Worm (Caenorhabditis elegans) whole organism, L1 larva: ENCODE data around the gene K08D8.2.

Experiments used
- C04F5.9 ChIP-seq: sonication (generic microtip); optimal IDR thresholded peaks from 2 replicates; lab custom pipeline; 2016; ENCODE audit warnings: missing genetic modification characterization, missing compliant biosample characterization
- Y116A8C.19 ChIP-seq: sonication (generic microtip); optimal IDR thresholded peaks from 2 replicates; lab custom pipeline; 2016; ENCODE audit warnings: missing compliant biosample characterization, missing genetic modification characterization, borderline replicate concordance
- blmp-1 ChIP-seq: fragments of 150-350 bp; optimal IDR thresholded peaks from 2 replicates; lab custom pipeline; 2014; ENCODE audit warnings: missing biosample characterization, missing genetic modification characterization
- ceh-63 ChIP-seq: fragments of 200-800 bp; sonication (Bioruptor generic); optimal IDR thresholded peaks from 2 replicates; lab custom pipeline; 2018; ENCODE audit warnings: mild to moderate bottlenecking, missing genetic modification characterization, missing compliant biosample characterization
- dpl-1 ChIP-seq, 3 experiments: fragments of 150-350 bp in 2 of 3; sonication (generic microtip) in 1 of 3; optimal IDR thresholded peaks; 2 replicates each; lab custom pipeline; 2014 to 2017; ENCODE audit warnings: missing biosample characterization in 3 of 3, missing genetic modification characterization in 3 of 3, missing genetic modification reagents in 3 of 3
- efl-1 ChIP-seq, 4 experiments: fragments of 150-350 bp; optimal IDR thresholded peaks in 3 of 4; peaks in 1 of 4; 1 replicate in 1 of 4; 2 replicates in 3 of 4; lab custom pipeline; 2014; ENCODE audit warnings: missing biosample characterization in 2 of 4, missing genetic modification characterization in 2 of 4, missing genetic modification reagents in 2 of 4
- efl-3 ChIP-seq: fragments of 200-800 bp; sonication (Bioruptor generic); optimal IDR thresholded peaks from 2 replicates; lab custom pipeline; 2018; ENCODE audit warnings: mild to moderate bottlenecking, missing genetic modification characterization, missing compliant biosample characterization
- elt-2 ChIP-seq: sonication (generic microtip); optimal IDR thresholded peaks from 2 replicates; lab custom pipeline; 2016; ENCODE audit warnings: missing genetic modification characterization, mild to moderate bottlenecking, inconsistent platforms, missing compliant biosample characterization, missing genetic modification reagents
- elt-3 ChIP-seq, 6 experiments: fragments of 150-350 bp in 1 of 6; sonication (generic microtip); optimal IDR thresholded peaks; 2 replicates each; lab custom pipeline; 2017 to 2018; ENCODE audit warnings: missing biosample characterization in 6 of 6, missing genetic modification characterization in 6 of 6, inconsistent platforms in 1 of 6
- ets-5 ChIP-seq: fragments of 200-800 bp; sonication (Bioruptor generic); IDR thresholded peaks from 2 replicates; pipeline ENCODE4 v1.3.6; 2022; ENCODE audit warnings: missing genetic modification characterization, missing compliant biosample characterization
- fkh-10 ChIP-seq: sonication (generic microtip); optimal IDR thresholded peaks from 2 replicates; lab custom pipeline; 2017; ENCODE audit warnings: missing biosample characterization, missing genetic modification reagents, missing genetic modification characterization
- fkh-4 ChIP-seq: sonication (generic microtip); optimal IDR thresholded peaks from 2 replicates; lab custom pipeline; 2016; ENCODE audit warnings: missing compliant biosample characterization, missing genetic modification characterization, borderline replicate concordance
- fos-1 ChIP-seq: fragments of 150-350 bp; optimal IDR thresholded peaks from 2 replicates; lab custom pipeline; 2014; ENCODE audit warnings: missing biosample characterization, missing genetic modification characterization
- hlh-4 ChIP-seq: sonication (generic microtip); optimal IDR thresholded peaks from 2 replicates; lab custom pipeline; 2016; ENCODE audit warnings: mild to moderate bottlenecking, missing genetic modification characterization, missing compliant biosample characterization
- hpl-2 ChIP-seq: fragments of 150-350 bp; optimal IDR thresholded peaks from 2 replicates; lab custom pipeline; 2014; ENCODE audit warnings: missing biosample characterization, missing genetic modification reagents, missing genetic modification characterization
- irx-1 ChIP-seq: sonication (generic microtip); optimal IDR thresholded peaks from 2 replicates; lab custom pipeline; 2016; ENCODE audit warnings: missing genetic modification characterization, missing compliant biosample characterization
- isw-1 ChIP-seq: fragments of 200-800 bp; sonication (Bioruptor generic); IDR thresholded peaks from 2 replicates; pipeline ENCODE4 v1.3.6; 2022; ENCODE audit warnings: missing genetic modification characterization, missing compliant biosample characterization
- jun-1 ChIP-seq: fragments of 150-350 bp; optimal IDR thresholded peaks from 2 replicates; lab custom pipeline; 2014; ENCODE audit warnings: missing biosample characterization, missing genetic modification reagents, missing genetic modification characterization
- lin-13 ChIP-seq: fragments of 150-350 bp; optimal IDR thresholded peaks from 2 replicates; lab custom pipeline; 2014; ENCODE audit warnings: missing biosample characterization, missing genetic modification reagents, missing genetic modification characterization
- lin-15B ChIP-seq: fragments of 150-350 bp; sonication (generic microtip); optimal IDR thresholded peaks from 3 replicates; lab custom pipeline; 2014; ENCODE audit warnings: missing biosample characterization, missing genetic modification characterization
- lin-39 ChIP-seq: fragments of 150-350 bp; optimal IDR thresholded peaks from 2 replicates; lab custom pipeline; 2014; ENCODE audit warnings: missing biosample characterization, missing genetic modification reagents, missing genetic modification characterization
- lir-3 ChIP-seq: sonication (generic microtip); optimal IDR thresholded peaks from 2 replicates; lab custom pipeline; 2016; ENCODE audit warnings: mild to moderate bottlenecking, missing genetic modification characterization, moderate library complexity, missing compliant biosample characterization; ENCODE audit not compliant: poor library complexity
- mep-1 ChIP-seq: fragments of 150-350 bp; optimal IDR thresholded peaks from 2 replicates; lab custom pipeline; 2014; ENCODE audit warnings: missing biosample characterization, missing genetic modification characterization
- nhr-12 ChIP-seq: sonication (generic microtip); optimal IDR thresholded peaks from 2 replicates; lab custom pipeline; 2017; ENCODE audit warnings: missing biosample characterization, missing genetic modification characterization
- nhr-19 ChIP-seq: fragments of 200-800 bp; sonication (Bioruptor generic); conservative IDR thresholded peaks from 2 replicates; pipeline ENCODE4 v1.3.6; 2022; ENCODE audit warnings: missing genetic modification characterization, missing compliant biosample characterization
- nhr-20 ChIP-seq: sonication (generic microtip); optimal IDR thresholded peaks from 2 replicates; lab custom pipeline; 2016; ENCODE audit warnings: mild to moderate bottlenecking, missing genetic modification characterization, missing compliant biosample characterization
- nhr-237 ChIP-seq: fragments of 150-350 bp; optimal IDR thresholded peaks from 2 replicates; lab custom pipeline; 2014; ENCODE audit warnings: missing biosample characterization, missing genetic modification characterization
- nhr-71 ChIP-seq: sonication (generic microtip); optimal IDR thresholded peaks from 2 replicates; lab custom pipeline; 2016; ENCODE audit warnings: mild to moderate bottlenecking, missing genetic modification characterization, moderate library complexity, missing compliant biosample characterization
- nhr-76 ChIP-seq: sonication (generic microtip); optimal IDR thresholded peaks from 2 replicates; lab custom pipeline; 2017; ENCODE audit warnings: missing biosample characterization, missing genetic modification characterization
- nhr-77 ChIP-seq: fragments of 150-350 bp; optimal IDR thresholded peaks from 2 replicates; lab custom pipeline; 2014; ENCODE audit warnings: missing biosample characterization, missing genetic modification characterization
- nhr-90 ChIP-seq: sonication (generic microtip); optimal IDR thresholded peaks from 2 replicates; lab custom pipeline; 2016; ENCODE audit warnings: mild to moderate bottlenecking, missing genetic modification characterization, missing compliant biosample characterization; ENCODE audit not compliant: poor library complexity
- pqm-1 ChIP-seq: sonication (generic microtip); optimal IDR thresholded peaks from 3 replicates; lab custom pipeline; 2017; ENCODE audit warnings: missing biosample characterization, missing genetic modification characterization
- rnt-1 ChIP-seq: sonication (generic microtip); optimal IDR thresholded peaks from 2 replicates; lab custom pipeline; 2016; ENCODE audit warnings: mild to moderate bottlenecking, missing genetic modification characterization, moderate library complexity, missing compliant biosample characterization
- sptf-1 ChIP-seq: fragments of 150-350 bp; optimal IDR thresholded peaks from 2 replicates; lab custom pipeline; 2014; ENCODE audit warnings: missing biosample characterization, missing genetic modification characterization
- sup-37 ChIP-seq: fragments of 200-800 bp; sonication (Bioruptor generic); optimal IDR thresholded peaks from 2 replicates; lab custom pipeline; 2018; ENCODE audit warnings: mild to moderate bottlenecking, missing genetic modification characterization, missing compliant biosample characterization
- swsn-7 ChIP-seq: sonication (generic microtip); optimal IDR thresholded peaks from 2 replicates; lab custom pipeline; 2016; ENCODE audit warnings: missing genetic modification characterization, missing compliant biosample characterization
- tlp-1 ChIP-seq: fragments of 150-350 bp; optimal IDR thresholded peaks from 2 replicates; lab custom pipeline; 2014; ENCODE audit warnings: missing biosample characterization, missing genetic modification characterization
- unc-130 ChIP-seq: fragments of 150-350 bp; optimal IDR thresholded peaks from 2 replicates; lab custom pipeline; 2017; ENCODE audit warnings: missing biosample characterization, missing genetic modification characterization, inconsistent platforms
- unc-62 ChIP-seq: fragments of 150-350 bp; optimal IDR thresholded peaks from 2 replicates; lab custom pipeline; 2014; ENCODE audit warnings: missing biosample characterization, missing genetic modification reagents, missing genetic modification characterization
- zip-4 ChIP-seq: fragments of 200-800 bp; sonication (Bioruptor generic); optimal IDR thresholded peaks from 2 replicates; lab custom pipeline; 2018; ENCODE audit warnings: mild to moderate bottlenecking, missing genetic modification characterization, moderate library complexity, missing compliant biosample characterization
- ztf-11 ChIP-seq, 2 experiments: sonication (generic microtip); optimal IDR thresholded peaks; 2 replicates each; lab custom pipeline; 2016 to 2017; ENCODE audit warnings: missing genetic modification characterization in 2 of 2, missing biosample characterization in 1 of 2, missing compliant biosample characterization in 1 of 2

The K08D8.2 gene

DNA sequence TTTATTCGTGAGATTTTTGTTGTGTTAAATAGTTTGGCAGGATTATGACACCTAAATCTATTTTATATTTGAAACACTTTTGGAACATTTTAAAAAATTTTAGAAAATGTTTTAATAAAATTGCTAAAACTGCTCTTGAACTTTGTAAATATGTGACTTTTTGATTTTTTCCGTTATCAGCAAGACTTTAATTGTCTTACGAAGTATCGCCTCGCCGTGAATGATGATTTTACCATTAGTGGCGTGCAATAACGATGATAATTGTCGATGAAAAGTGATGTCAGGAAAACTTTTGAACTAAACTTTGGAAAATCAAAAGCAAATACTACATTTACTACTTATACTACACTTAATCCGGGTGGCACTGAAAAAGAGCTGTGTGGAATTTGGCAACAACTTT lies 17.7 kb downstream of the K08D8.2 start:
- TF ChIP-seq hlh-4 (tag; lab: Kevin White, UChicago) (no peak), lin-15B (tag; lab: Kevin White, UChicago) (no peak), swsn-7 (tag; lab: Kevin White, UChicago) (no peak), mep-1 (tag; lab: Kevin White, UChicago) (no peak), efl-1 (optimal IDR thresholded peaks at IDR 0.05; lab: Kevin White, UChicago) (no peak), efl-1 (GFP tag; optimal IDR thresholded peaks at IDR 0.05 in 1 of 2; lab: Kevin White, UChicago) (no peak), ets-5 (GFP tag; lab: Robert Waterston, UW) (no peak), nhr-20 (tag; lab: Kevin White, UChicago) (no peak), ztf-11 (tag; optimal IDR thresholded peaks at IDR 0.05; lab: Kevin White, UChicago) (no peak), sptf-1 (tag; lab: Kevin White, UChicago) (no peak), nhr-76 (tag; lab: Kevin White, UChicago) (no peak), irx-1 (tag; lab: Kevin White, UChicago) (no peak), C04F5.9 (tag; lab: Kevin White, UChicago) (no peak), nhr-77 (tag; lab: Kevin White, UChicago) (no peak)

DNA sequence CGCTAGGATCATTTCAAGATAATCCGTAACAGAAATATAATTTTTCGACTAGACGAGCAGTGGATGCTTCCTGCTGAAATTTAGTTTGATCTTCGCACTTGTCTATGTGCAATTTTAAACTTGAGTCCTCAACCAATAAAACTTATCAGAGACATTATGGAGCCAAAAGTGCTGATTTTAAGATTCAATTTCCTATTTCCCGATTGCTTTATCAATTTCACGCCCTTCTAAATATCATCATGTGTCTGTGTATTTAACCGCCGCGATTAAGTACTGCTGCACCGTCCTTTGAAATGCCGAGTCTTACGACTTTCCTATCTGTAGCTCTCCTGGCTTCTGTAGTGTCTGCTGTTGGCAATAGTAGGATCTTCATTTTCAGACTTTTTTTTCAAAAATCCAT lies 18.2 kb downstream of the K08D8.2 start, which contains the start of gene C32H11.4:
Gene C32H11.4, plus strand, starts transcription at position 238 of the 400 bp plus-strand sequence.
- TF ChIP-seq elt-2 (peak; percentile 89), blmp-1 (no peak)
- TF ChIP-seq, all 84 proteins: peak for 1

DNA sequence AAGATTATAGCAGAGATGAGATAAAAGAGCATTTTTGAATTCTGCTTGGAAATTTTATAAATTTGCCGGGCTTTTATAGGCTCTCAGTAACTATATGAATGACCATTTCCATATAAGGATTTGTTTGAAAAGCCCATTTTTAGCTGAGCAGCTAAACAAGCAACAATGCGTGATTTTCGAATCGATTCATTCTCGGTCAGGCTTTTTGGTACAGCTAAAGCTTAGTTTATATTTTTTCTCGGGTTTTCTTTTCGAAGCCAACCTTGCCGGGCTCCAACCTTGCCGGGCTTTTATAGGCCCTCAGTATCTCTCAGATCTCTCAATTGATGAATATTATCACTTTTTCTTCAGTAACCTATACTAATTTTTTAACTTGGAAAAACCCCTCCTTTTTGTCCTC lies 21.5 kb downstream of the K08D8.2 start, which contains the start of gene srlf-4:
Gene srlf-4, minus strand, starts transcription at position 101 of the 400 bp plus-strand sequence.
- TF ChIP-seq zip-4 (no peak), elt-3 (tag; optimal IDR thresholded peaks at IDR 0.05; lab: Kevin White, UChicago) (no peak)

DNA sequence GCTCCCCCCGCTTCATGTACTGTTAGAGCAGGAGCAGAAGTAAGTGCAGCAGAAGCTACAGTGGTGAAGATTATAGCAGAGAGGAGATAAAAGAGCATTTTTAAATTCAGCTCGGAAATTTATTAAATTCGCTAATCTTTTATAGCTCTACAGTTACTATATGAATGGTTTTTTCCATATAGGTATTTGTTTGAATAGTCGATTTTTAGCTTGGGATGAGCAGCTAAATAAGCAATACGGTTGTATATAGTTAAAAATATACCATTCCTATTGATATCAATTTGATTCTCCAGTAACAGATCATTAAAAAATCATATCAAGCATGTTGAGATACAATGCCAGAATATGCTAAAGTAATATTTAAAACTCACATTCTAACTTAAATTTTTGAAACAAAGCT lies 23.8 kb downstream of the K08D8.2 start, which contains the start of gene srlf-5:
Gene srlf-5, minus strand, starts transcription at position 101 of the 400 bp plus-strand sequence.
- no peak for TF ChIP-seq unc-62 (GFP tag; lab: Kevin White, UChicago)

DNA sequence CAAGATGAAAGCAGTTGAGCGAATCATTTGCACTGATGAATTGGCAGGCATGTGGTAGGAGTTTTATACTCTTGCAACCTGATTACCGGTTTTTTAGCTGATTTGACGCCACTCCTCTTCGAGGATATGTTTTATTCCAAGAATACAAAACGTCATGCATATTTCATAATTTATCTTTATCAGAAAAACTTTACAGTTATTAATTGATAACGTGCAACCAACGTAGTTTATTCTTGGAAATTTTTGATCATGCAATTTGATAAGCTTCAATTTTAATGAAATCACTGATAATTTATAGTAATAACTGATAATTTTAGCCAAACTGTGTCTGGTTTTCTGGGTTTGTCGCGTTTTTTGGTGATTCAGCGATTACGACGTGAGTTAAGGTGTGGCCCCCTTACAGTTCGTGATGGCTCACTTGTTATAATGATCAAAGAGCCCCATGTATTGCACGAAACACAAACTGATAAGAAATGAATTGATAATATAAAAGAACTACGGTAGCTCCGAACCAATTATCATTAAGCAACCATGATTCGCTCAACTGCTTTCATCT lies 33.4 kb downstream of the K08D8.2 start, which contains the start of the genes cld-1 and dod-21:
Gene cld-1, minus strand, starts transcription at position 51 of the 556 bp plus-strand sequence.
Gene dod-21, plus strand, starts transcription at position 518 of the 556 bp plus-strand sequence.
- TF ChIP-seq hlh-4 (tag; lab: Kevin White, UChicago) (no peak), lir-3 (tag; lab: Kevin White, UChicago) (no peak), efl-3 (GFP tag; lab: Kevin White, UChicago) (no peak), ceh-63 (GFP tag; lab: Kevin White, UChicago) (no peak), ztf-11 (tag; optimal IDR thresholded peaks at IDR 0.05; lab: Kevin White, UChicago) (no peak), mep-1 (tag; lab: Kevin White, UChicago) (no peak), elt-3 (tag; optimal IDR thresholded peaks at IDR 0.05; lab: Kevin White, UChicago) (no peak), pqm-1 (tag; lab: Kevin White, UChicago) (peak; percentile 5), nhr-20 (tag; lab: Kevin White, UChicago) (peak; percentile 14), sup-37 (GFP tag; lab: Kevin White, UChicago) (no peak), nhr-71 (peak; percentile 40), nhr-237 (no peak), tlp-1 (tag; lab: Kevin White, UChicago) (peak; percentile 66), fkh-4 (tag; lab: Kevin White, UChicago) (no peak), nhr-90 (peak; percentile 28), elt-2 (peak; percentile 100), nhr-77 (tag; lab: Kevin White, UChicago) (no peak), lin-13 (GFP tag; lab: Kevin White, UChicago) (no peak), fkh-10 (no peak), zip-4 (no peak)

DNA sequence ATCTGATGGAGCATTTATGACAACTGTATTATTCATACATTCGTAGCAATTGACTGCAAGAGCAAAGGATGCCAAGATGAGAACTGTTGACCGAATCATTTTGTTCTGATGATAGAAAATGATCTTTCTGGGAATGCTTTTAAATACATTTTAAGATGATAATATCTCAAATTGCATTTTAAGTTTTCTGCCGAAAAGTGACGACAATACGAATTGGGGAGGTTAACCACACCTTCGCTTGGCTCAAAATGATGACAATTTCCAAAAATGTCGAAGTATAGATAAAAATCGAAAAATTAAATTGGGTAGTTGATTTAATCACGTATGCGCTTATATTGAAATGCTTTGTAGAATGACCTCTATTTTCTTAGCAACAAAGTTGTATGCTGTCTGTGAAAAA lies 38.4 kb downstream of the K08D8.2 start, which contains the start of gene dod-24:
Gene dod-24, minus strand, starts transcription at position 101 of the 400 bp plus-strand sequence.
- TF ChIP-seq lin-39 (tag; lab: Kevin White, UChicago) (no peak), unc-130 (tag; lab: Kevin White, UChicago) (no peak), rnt-1 (no peak), nhr-12 (tag; lab: Kevin White, UChicago) (no peak), fos-1 (tag; lab: Kevin White, UChicago) (no peak), efl-1 (optimal IDR thresholded peaks at IDR 0.05; lab: Kevin White, UChicago) (no peak), efl-1 (GFP tag; optimal IDR thresholded peaks at IDR 0.05 in 1 of 2; lab: Kevin White, UChicago) (no peak), isw-1 (GFP tag; lab: Robert Waterston, UW) (no peak), jun-1 (tag; lab: Kevin White, UChicago) (no peak), Y116A8C.19 (tag; lab: Kevin White, UChicago) (no peak), nhr-19 (GFP tag; lab: Robert Waterston, UW) (no peak), ets-5 (GFP tag; lab: Robert Waterston, UW) (no peak), zip-4 (no peak), dpl-1 (GFP tag; optimal IDR thresholded peaks at IDR 0.05; lab: Kevin White, UChicago) (no peak), hpl-2 (GFP tag; lab: Kevin White, UChicago) (no peak)
